Comparison of ENCODE assay signal across 4 fruit fly cellular contexts in the genomic region with DNA sequence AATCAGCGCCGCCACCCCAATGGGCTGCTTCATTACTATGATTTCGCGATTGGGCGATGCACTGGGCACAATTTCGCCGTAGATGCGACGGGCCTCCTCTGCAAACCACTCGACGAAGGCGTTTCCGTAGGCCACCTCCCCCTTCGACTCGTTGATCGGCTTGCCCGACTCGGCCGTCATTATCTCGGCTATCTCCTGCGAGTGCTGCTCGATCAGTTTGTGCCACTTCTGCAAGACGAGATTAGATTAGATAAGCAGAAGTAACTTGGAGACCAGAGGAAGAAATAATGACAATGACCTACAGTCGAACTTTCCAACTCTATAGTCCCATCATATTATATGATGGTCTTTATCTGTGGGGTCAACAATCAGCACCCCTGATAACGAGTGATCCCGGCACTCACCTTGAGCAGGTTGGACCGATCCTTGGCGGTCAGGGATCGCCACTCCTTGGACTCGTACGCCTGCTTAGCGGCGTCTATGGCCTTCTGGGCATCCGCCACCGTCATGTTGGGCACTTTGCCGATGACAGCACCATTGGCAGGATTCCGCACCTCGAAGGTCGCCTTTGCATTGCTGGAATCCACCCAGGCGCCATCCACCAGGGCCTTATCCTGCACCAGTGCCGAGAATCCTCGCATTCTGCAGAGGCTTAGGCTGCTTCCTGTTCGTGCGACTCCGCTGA.
A peak's percentile ranks its signal among the peaks of the same experiment; 100 is the strongest.
TF ChIP-seq lines count a peak whose summit lies in the region.

No protein-coding gene starts in this region.

- no peak for TF ChIP-seq CTCF in whole organism, embryonic (GFP tag; optimal IDR thresholded peaks at IDR 0.05; lab: Kevin White, UChicago)

TF ChIP-seq in whole organism, embryonic, 481 proteins besides CTCF, POLR2A, EP300 and RAD21:
- TF ChIP-seq CG17361 (GFP tag; IDR thresholded peaks at IDR 0.05; lab: Robert Waterston, UW): no peak
- TF ChIP-seq dan (GFP tag; IDR thresholded peaks at IDR 0.05; lab: Robert Waterston, UW): no peak
- no peak for TF ChIP-seq CG11456 (GFP tag; IDR thresholded peaks at IDR 0.05; lab: Robert Waterston, UW)
- peak; percentile 51 for TF ChIP-seq exex (tag; optimal IDR thresholded peaks at IDR 0.05; lab: Kevin White, UChicago)
- no peak for TF ChIP-seq pfk (GFP tag; optimal IDR thresholded peaks at IDR 0.05; lab: Kevin White, UChicago)
- TF ChIP-seq Med (GFP tag; lab: Kevin White, UChicago): peak; percentile 58
- peak; percentile 76; the same call in 1 of the 2 replicates for TF ChIP-seq GATAe (GFP tag; conservative IDR thresholded peaks at IDR 0.05; lab: Robert Waterston, UW)
- no peak for TF ChIP-seq CG30020 (tag; optimal IDR thresholded peaks at IDR 0.05; lab: Kevin White, UChicago)
- peak; percentile 79 for TF ChIP-seq Deaf1 (tag; optimal IDR thresholded peaks at IDR 0.05; lab: Kevin White, UChicago)
- no peak for TF ChIP-seq fd96Cb (tag; optimal IDR thresholded peaks at IDR 0.05; lab: Kevin White, UChicago)
- TF ChIP-seq grn (GFP tag; optimal IDR thresholded peaks at IDR 0.05; lab: Kevin White, UChicago): peak; percentile 91
- TF ChIP-seq gt (GFP tag; IDR thresholded peaks at IDR 0.05; lab: Robert Waterston, UW): no peak
- TF ChIP-seq Hr78 (GFP tag; optimal IDR thresholded peaks at IDR 0.05; lab: Kevin White, UChicago): peak in 1 of 2 experiments; percentile 90
- no peak for TF ChIP-seq CG7357 (GFP tag; IDR thresholded peaks at IDR 0.05; lab: Robert Waterston, UW)
- TF ChIP-seq Xbp1 (GFP tag; optimal IDR thresholded peaks at IDR 0.05; lab: Kevin White, UChicago): no peak
- no peak for TF ChIP-seq ash1 (GFP tag; optimal IDR thresholded peaks at IDR 0.05; lab: Kevin White, UChicago)

TF ChIP-seq in whole organism, prepupa, 60 proteins besides CTCF, POLR2A, EP300 and RAD21:
- TF ChIP-seq svp (GFP tag; lab: Kevin White, UChicago): peak; percentile 92
- no peak for TF ChIP-seq ss (GFP tag; optimal IDR thresholded peaks at IDR 0.05; lab: Kevin White, UChicago)

TF ChIP-seq in whole organism, pupa, 21 proteins besides CTCF, POLR2A, EP300 and RAD21:
- TF ChIP-seq Pif1A (GFP tag; optimal IDR thresholded peaks at IDR 0.05; lab: Kevin White, UChicago) (no peak), EcR (GFP tag; optimal IDR thresholded peaks at IDR 0.05; lab: Kevin White, UChicago) (peak; percentile 59)

TF ChIP-seq in whole organism, wandering third instar larva, 38 proteins besides CTCF, POLR2A, EP300 and RAD21:
- TF ChIP-seq Hr78 (GFP tag; optimal IDR thresholded peaks at IDR 0.05; lab: Kevin White, UChicago) (no peak), dsf (GFP tag; optimal IDR thresholded peaks at IDR 0.05; lab: Kevin White, UChicago; ENCODE audit: borderline replicate concordance) (no peak), fru (GFP tag; optimal IDR thresholded peaks at IDR 0.05; lab: Kevin White, UChicago) (peak; percentile 47), h (GFP tag; optimal IDR thresholded peaks at IDR 0.05; lab: Kevin White, UChicago) (peak; percentile 41)
